Worm (Caenorhabditis elegans) whole organism, early embryonic: ENCODE measurements around the gene col-187.
A peak's percentile ranks its signal among the peaks of the same experiment; 100 is the strongest.

ENCODE experiments used
- B0310.2 ChIP-seq: sonication (generic microtip); optimal IDR thresholded peaks from 2 replicates; lab custom pipeline; 2016; ENCODE audit warnings: mild to moderate bottlenecking, missing genetic modification characterization, missing compliant biosample characterization
- F13C5.2 ChIP-seq: sonication (generic microtip); optimal IDR thresholded peaks from 2 replicates; lab custom pipeline; 2017; ENCODE audit warnings: mild to moderate bottlenecking, missing genetic modification characterization, inconsistent platforms, missing compliant biosample characterization
- aly-1 ChIP-seq: sonication (generic microtip); optimal IDR thresholded peaks from 2 replicates; lab custom pipeline; 2016; ENCODE audit warnings: missing genetic modification characterization, missing compliant biosample characterization
- ama-1 ChIP-seq: fragments of 150-350 bp; optimal IDR thresholded peaks from 2 replicates; lab custom pipeline; 2014
- ceh-13 ChIP-seq: fragments of 200-800 bp; sonication (Bioruptor generic); optimal IDR thresholded peaks from 2 replicates; lab custom pipeline; 2018; ENCODE audit warnings: mild to moderate bottlenecking, missing genetic modification characterization, missing compliant biosample characterization
- ceh-36 ChIP-seq: sonication (generic microtip); optimal IDR thresholded peaks from 2 replicates; lab custom pipeline; 2016; ENCODE audit warnings: missing genetic modification characterization, inconsistent platforms, missing compliant biosample characterization
- ets-7 ChIP-seq: sonication (generic microtip); optimal IDR thresholded peaks from 2 replicates; lab custom pipeline; 2016; ENCODE audit warnings: missing genotype, missing genetic modification characterization, missing compliant biosample characterization
- flt-1 ChIP-seq: fragments of 200-800 bp; sonication (Bioruptor generic); IDR thresholded peaks from 2 replicates; pipeline ENCODE4 v1.3.6; 2022; ENCODE audit warnings: missing genetic modification characterization, missing compliant biosample characterization
- hmbx-1 ChIP-seq: sonication (generic microtip); optimal IDR thresholded peaks from 2 replicates; lab custom pipeline; 2016; ENCODE audit warnings: mild to moderate bottlenecking, missing genetic modification characterization, missing compliant biosample characterization
- hmg-4 ChIP-seq: fragments of 200-800 bp; sonication (Bioruptor generic); optimal IDR thresholded peaks from 2 replicates; lab custom pipeline; 2018; ENCODE audit warnings: mild to moderate bottlenecking, missing genetic modification characterization, missing compliant biosample characterization
- hnd-1 ChIP-seq: sonication (generic microtip); optimal IDR thresholded peaks from 2 replicates; lab custom pipeline; 2016; ENCODE audit warnings: missing genetic modification characterization, missing compliant biosample characterization
- pes-1 ChIP-seq: fragments of 200-800 bp; sonication (Bioruptor generic); IDR thresholded peaks from 2 replicates; pipeline ENCODE4 v1.3.6; 2022; ENCODE audit warnings: missing genetic modification reagents, missing genetic modification characterization, missing compliant biosample characterization
- scrt-1 ChIP-seq: fragments of 200-800 bp; sonication (Bioruptor generic); IDR thresholded peaks from 2 replicates; pipeline ENCODE4 v1.3.6; 2022; ENCODE audit warnings: missing genetic modification characterization, missing compliant biosample characterization
- sea-1 ChIP-seq: fragments of 200-800 bp; sonication (Bioruptor generic); conservative IDR thresholded peaks from 2 replicates; pipeline ENCODE4 v1.3.6; 2022; ENCODE audit warnings: missing genetic modification characterization, missing compliant biosample characterization
- tbx-11 ChIP-seq: fragments of 200-800 bp; sonication (Bioruptor generic); IDR thresholded peaks from 2 replicates; pipeline ENCODE4 v1.3.6; 2022; ENCODE audit warnings: missing genetic modification characterization, missing compliant biosample characterization
- tbx-37 ChIP-seq: fragments of 200-800 bp; sonication (Bioruptor generic); conservative IDR thresholded peaks from 2 replicates; pipeline ENCODE4 v1.3.6; 2022; ENCODE audit warnings: missing genetic modification reagents, missing genetic modification characterization, missing compliant biosample characterization
- tra-4 ChIP-seq: sonication (generic microtip); optimal IDR thresholded peaks from 2 replicates; lab custom pipeline; 2017; ENCODE audit warnings: missing genetic modification characterization, missing compliant biosample characterization

col-187 gene

DNA sequence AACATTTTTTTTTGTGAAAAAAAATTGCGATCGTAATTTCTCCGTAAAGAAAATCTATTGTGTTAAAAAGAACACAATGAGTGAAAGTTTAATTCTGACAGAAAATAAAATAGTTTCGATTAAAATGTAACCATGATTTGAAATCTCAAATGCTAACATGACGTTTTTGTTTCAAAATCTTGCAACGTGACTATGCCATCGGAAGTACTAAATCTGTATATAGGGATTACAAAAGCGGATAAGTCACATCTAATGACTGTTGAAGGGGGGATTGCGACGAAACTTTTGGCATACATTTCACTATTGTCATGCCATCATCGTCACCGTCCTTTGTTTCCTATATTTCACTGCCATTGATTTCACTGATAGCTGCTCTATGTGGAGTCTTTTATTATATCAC is at the start of gene col-187:
Gene col-187, plus strand, starts transcription at position 301 of the 400 bp plus-strand sequence.
- TF ChIP-seq tra-4, result no peak
- no peak for TF ChIP-seq flt-1 (GFP tag; lab: Robert Waterston, UW)
- TF ChIP-seq hnd-1, result no peak
- TF ChIP-seq hmbx-1, result no peak
- TF ChIP-seq F13C5.2 (tag; lab: Kevin White, UChicago), result no peak
- no peak for TF ChIP-seq B0310.2 (tag; lab: Kevin White, UChicago)
- TF ChIP-seq ceh-13 (GFP tag; lab: Kevin White, UChicago), result no peak
- TF ChIP-seq scrt-1, result no peak
- TF ChIP-seq hmg-4 (GFP tag; lab: Kevin White, UChicago), result no peak
- TF ChIP-seq ceh-36 (tag; lab: Kevin White, UChicago), result no peak
- TF ChIP-seq tbx-37 (GFP tag; lab: Robert Waterston, UW), result no peak
- no peak for TF ChIP-seq sea-1 (GFP tag; lab: Robert Waterston, UW)
- no peak for TF ChIP-seq pes-1
- no peak for TF ChIP-seq ets-7 (tag; lab: Kevin White, UChicago)
- TF ChIP-seq aly-1, result no peak
- TF ChIP-seq tbx-11, result no peak
- TF ChIP-seq ama-1 (lab: Kevin White, UChicago), result no peak

DNA sequence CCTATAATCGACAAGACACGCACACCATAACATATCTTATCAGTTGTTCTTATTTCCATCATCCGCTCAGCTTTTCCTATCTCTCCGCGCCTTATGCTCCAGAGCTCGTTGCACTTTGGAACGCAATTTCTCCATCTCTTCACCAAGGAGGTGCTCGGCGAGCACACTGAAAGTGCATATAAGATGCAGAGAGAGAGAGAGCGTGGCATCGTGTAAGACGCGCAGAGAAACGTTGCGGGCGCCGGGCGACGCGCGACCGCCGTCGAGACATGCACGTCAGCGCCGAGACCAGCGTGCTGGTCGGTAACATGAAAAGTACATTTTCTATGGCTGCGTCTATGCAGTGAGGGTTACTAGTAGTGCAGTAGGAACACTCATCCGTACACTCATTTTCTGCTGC is 48.1 kb upstream of the col-187 start:
- peak; percentile 54 for TF ChIP-seq scrt-1
- TF ChIP-seq ceh-36 (tag; lab: Kevin White, UChicago), result no peak

DNA sequence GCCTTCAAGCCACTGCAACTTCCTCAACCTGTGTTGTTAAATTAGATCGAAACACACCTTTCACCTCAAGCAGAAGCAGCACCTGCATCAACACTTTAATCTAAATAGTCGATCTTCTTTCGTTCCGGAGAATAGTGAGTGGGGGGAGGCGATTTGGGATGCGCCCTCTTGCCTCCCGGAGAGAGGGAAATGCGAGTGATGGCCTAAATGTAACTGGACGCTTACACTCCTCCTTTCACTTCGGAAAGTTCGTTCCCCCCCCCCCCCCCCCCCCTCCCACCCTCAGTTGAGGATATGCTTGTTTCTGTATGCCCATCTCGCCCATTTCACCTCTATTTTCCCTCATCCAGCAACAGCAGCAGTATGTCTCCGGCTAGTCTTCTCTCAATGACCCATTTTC is 43.7 kb upstream of the col-187 start:
- TF ChIP-seq ama-1 (lab: Kevin White, UChicago) (no peak), sea-1 (GFP tag; lab: Robert Waterston, UW) (no peak), tbx-37 (GFP tag; lab: Robert Waterston, UW) (no peak), aly-1 (no peak), tra-4 (no peak), hnd-1 (no peak), ceh-13 (GFP tag; lab: Kevin White, UChicago) (no peak), B0310.2 (tag; lab: Kevin White, UChicago) (no peak), tbx-11 (no peak), hmbx-1 (no peak), ets-7 (tag; lab: Kevin White, UChicago) (no peak), flt-1 (GFP tag; lab: Robert Waterston, UW) (no peak), ceh-36 (tag; lab: Kevin White, UChicago) (no peak)

DNA sequence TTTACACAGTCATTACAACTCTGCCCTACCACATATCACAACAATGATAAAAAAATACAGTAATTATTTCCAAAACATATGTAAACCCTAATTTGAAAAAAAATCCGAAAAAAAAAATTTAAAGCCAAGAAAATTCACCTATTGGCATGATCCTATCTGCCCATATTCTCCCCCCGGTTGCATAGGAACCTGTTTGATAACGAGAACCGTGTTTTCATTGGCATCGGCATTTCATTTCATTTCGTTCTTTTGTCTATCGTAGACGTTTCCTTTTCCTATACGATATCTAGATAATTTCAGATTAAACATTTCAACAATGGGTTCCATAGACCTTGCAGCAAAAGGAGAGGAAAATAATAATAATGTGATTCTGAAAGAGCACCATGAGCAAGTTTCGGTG is 42.2 kb upstream of the col-187 start, which contains the start of gene mboa-1:
Gene mboa-1, plus strand, starts transcription at position 301 of the 400 bp plus-strand sequence.
- TF ChIP-seq ets-7 (tag; lab: Kevin White, UChicago) (no peak), ceh-13 (GFP tag; lab: Kevin White, UChicago) (no peak), hnd-1 (no peak), hmbx-1 (no peak), aly-1 (no peak), hmg-4 (GFP tag; lab: Kevin White, UChicago) (no peak), tra-4 (no peak), ceh-36 (tag; lab: Kevin White, UChicago) (no peak), B0310.2 (tag; lab: Kevin White, UChicago) (no peak), F13C5.2 (tag; lab: Kevin White, UChicago) (no peak), tbx-11 (no peak), tbx-37 (GFP tag; lab: Robert Waterston, UW) (no peak), scrt-1 (no peak)

DNA sequence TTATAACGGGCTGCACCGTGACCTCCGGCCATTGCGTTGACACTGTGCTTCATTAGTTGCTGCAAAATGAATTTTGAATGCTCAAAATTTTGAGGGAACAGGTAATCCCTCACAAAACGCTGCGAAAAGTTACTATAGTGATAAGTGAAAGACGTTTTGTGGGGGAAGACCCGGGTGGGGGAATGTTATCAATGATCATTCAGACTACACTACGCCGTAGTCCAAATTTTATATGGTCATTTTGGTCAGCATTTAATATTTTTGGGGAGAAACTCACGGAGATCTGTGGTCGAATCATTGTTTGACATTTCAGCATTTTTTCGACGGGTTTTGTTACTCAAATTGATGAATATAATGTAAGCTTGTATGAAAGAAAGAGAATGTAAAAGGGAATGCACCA is 33.5 kb upstream of the col-187 start:
- TF ChIP-seq tra-4, result no peak
- no peak for TF ChIP-seq hmbx-1
- no peak for TF ChIP-seq F13C5.2 (tag; lab: Kevin White, UChicago)
- TF ChIP-seq pes-1, result no peak
- TF ChIP-seq hnd-1, result no peak
- no peak for TF ChIP-seq B0310.2 (tag; lab: Kevin White, UChicago)

DNA sequence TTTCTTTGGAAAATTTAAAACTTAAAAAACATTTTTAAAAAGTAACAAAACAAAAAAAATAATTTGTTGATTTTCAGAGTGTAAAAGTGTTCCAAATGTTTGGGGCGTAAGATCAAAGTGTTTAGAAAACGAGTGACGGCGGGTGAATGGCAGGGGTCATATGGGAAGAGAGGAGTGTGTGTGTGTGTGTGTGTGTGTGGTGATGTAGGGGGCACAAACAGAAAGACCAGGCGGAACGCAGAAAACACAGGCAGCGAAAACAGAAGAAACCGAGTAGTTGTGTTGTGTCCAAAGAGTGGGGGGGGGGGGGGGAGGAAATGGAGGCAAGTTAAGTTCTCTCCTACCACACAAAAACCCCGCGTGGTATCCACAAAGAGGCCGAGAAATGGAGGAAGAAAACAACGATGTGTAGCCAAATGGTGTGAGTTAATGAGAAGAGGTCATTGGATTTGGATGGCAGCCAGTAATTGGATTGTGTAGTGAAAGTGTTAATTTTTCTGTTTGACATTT is 32.4 kb upstream of the col-187 start, which contains the start of gene B0395.3:
Gene B0395.3, minus strand, starts transcription at position 51 of the 510 bp plus-strand sequence.
- peak; percentile 15 for TF ChIP-seq F13C5.2 (tag; lab: Kevin White, UChicago)
- TF ChIP-seq pes-1, result peak; percentile 42; the same call in 1 of the 2 replicates
- TF ChIP-seq tbx-11, result no peak
- TF ChIP-seq sea-1 (GFP tag; lab: Robert Waterston, UW), result 0 out of 2 replicates have a peak, but pooled peaks have one; percentile 22
- TF ChIP-seq hmbx-1, result no peak
- no peak for TF ChIP-seq ets-7 (tag; lab: Kevin White, UChicago)
- no peak for TF ChIP-seq flt-1 (GFP tag; lab: Robert Waterston, UW)
- TF ChIP-seq ama-1 (lab: Kevin White, UChicago), result no peak
- TF ChIP-seq B0310.2 (tag; lab: Kevin White, UChicago), result no peak
- peak; percentile 2 for TF ChIP-seq aly-1
- TF ChIP-seq ceh-36 (tag; lab: Kevin White, UChicago), result peak; percentile 36
- TF ChIP-seq tbx-37 (GFP tag; lab: Robert Waterston, UW), result no peak
- no peak for TF ChIP-seq hnd-1
- TF ChIP-seq ceh-13 (GFP tag; lab: Kevin White, UChicago), result no peak
- peak; percentile 84 for TF ChIP-seq hmg-4 (GFP tag; lab: Kevin White, UChicago)
- no peak for TF ChIP-seq tra-4
- TF ChIP-seq scrt-1, result no peak

DNA sequence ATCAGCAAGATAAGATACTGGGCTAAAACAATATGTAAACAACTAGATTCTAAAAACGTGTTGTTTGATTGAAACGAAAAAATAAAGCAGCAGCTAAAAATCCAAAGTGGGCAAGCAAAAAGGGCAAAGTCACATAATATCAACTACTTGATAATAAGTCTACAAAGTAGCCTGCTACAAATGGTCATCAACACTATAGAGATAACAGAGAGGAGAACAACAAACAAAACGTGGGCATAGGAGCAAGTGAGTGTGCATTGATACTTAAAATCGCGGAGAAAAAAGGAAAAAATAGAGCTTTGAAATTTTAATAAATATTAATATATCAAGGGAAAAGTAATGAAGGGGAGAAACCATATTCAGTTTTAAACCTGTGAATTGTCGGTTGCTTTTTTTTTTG is 30.9 kb upstream of the col-187 start:
- TF ChIP-seq ceh-13 (GFP tag; lab: Kevin White, UChicago) (no peak), ets-7 (tag; lab: Kevin White, UChicago) (no peak), hmbx-1 (no peak), F13C5.2 (tag; lab: Kevin White, UChicago) (no peak)

DNA sequence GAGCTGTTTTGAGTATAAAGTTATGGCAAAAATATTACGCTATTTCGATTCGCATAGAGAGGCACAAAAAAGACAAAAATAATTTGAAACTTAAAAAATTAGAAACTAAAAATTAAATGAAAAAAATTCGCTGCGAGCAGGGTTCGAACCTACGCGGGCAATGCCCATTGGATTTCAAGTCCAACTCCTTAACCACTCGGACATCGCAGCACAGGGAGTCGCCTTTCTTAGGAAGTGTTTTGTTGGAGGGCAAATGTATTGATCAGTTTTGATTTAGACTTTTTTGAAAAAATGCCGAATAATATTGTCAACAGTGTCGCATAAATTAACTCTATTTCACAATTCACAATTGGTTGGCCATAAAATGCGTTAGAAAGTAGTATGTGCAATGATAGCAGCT is 30.2 kb upstream of the col-187 start:
- TF ChIP-seq ceh-13 (GFP tag; lab: Kevin White, UChicago) (no peak), flt-1 (GFP tag; lab: Robert Waterston, UW) (no peak), F13C5.2 (tag; lab: Kevin White, UChicago) (no peak), B0310.2 (tag; lab: Kevin White, UChicago) (no peak), pes-1 (no peak), sea-1 (GFP tag; lab: Robert Waterston, UW) (no peak)
